Worm (Caenorhabditis elegans) whole organism, L4 larva: ENCODE measurements around the gene swan-1.
A peak's percentile ranks its signal among the peaks of the same experiment; 100 is the strongest.

Experiments
- T20F7.1 ChIP-seq: fragments of 200-800 bp; sonication (Bioruptor generic); optimal IDR thresholded peaks from 2 replicates; lab custom pipeline; 2018; ENCODE audit warnings: mild to moderate bottlenecking, missing genetic modification characterization, missing compliant biosample characterization
- ZK337.2 ChIP-seq: fragments of 200-800 bp; sonication (Bioruptor generic); IDR thresholded peaks from 2 replicates; pipeline ENCODE4 v1.3.6; 2022; ENCODE audit warnings: missing genetic modification reagents, missing genetic modification characterization, missing compliant biosample characterization
- ama-1 ChIP-seq: fragments of 150-350 bp; optimal IDR thresholded peaks from 2 replicates; lab custom pipeline; 2014; ENCODE audit warnings: inconsistent platforms, mixed read lengths
- cey-2 ChIP-seq: sonication (generic microtip); optimal IDR thresholded peaks from 3 replicates; lab custom pipeline; 2017; ENCODE audit warnings: missing genetic modification characterization, mild to moderate bottlenecking, missing compliant biosample characterization, antibody characterized with exemption, borderline replicate concordance; ENCODE audit not compliant: insufficient read depth
- ctbp-1 ChIP-seq: fragments of 200-800 bp; sonication (Bioruptor generic); IDR thresholded peaks from 2 replicates; pipeline ENCODE4 v1.3.6; 2022; ENCODE audit warnings: missing genetic modification reagents, missing genetic modification characterization, missing compliant biosample characterization
- daf-16 ChIP-seq, 3 experiments: sonication (generic microtip); optimal IDR thresholded peaks; 2 replicates each; lab custom pipeline; 2016 to 2017; ENCODE audit warnings: missing genetic modification characterization in 3 of 3, missing genetic modification reagents in 3 of 3, mild to moderate bottlenecking in 2 of 3, missing compliant biosample characterization in 2 of 3, missing biosample characterization in 1 of 3, moderate library complexity in 1 of 3
- daf-8 ChIP-seq: fragments of 200-800 bp; sonication (Bioruptor generic); IDR thresholded peaks from 2 replicates; pipeline ENCODE4 v1.3.6; 2022; ENCODE audit warnings: missing genetic modification characterization, missing compliant biosample characterization
- dmd-6 ChIP-seq: fragments of 200-800 bp; sonication (Bioruptor generic); IDR thresholded peaks from 2 replicates; pipeline ENCODE4 v1.3.6; 2022; ENCODE audit warnings: missing genetic modification reagents, missing genetic modification characterization, missing compliant biosample characterization
- dve-1 ChIP-seq: sonication (generic microtip); optimal IDR thresholded peaks from 2 replicates; lab custom pipeline; 2017; ENCODE audit warnings: antibody characterized with exemption, mild to moderate bottlenecking, missing genetic modification characterization, missing compliant biosample characterization; ENCODE audit not compliant: insufficient read depth
- hlh-11 ChIP-seq: fragments of 200-800 bp; sonication (Bioruptor generic); optimal IDR thresholded peaks from 2 replicates; lab custom pipeline; 2018; ENCODE audit warnings: mild to moderate bottlenecking, missing genetic modification characterization, missing compliant biosample characterization
- lin-1 ChIP-seq: fragments of 200-800 bp; sonication (Bioruptor generic); IDR thresholded peaks from 2 replicates; pipeline ENCODE4 v1.3.6; 2022; ENCODE audit warnings: missing genetic modification reagents, missing genetic modification characterization, missing compliant biosample characterization
- lir-3 ChIP-seq: sonication (generic microtip); optimal IDR thresholded peaks from 2 replicates; lab custom pipeline; 2016; ENCODE audit warnings: mild to moderate bottlenecking, missing genetic modification characterization, missing compliant biosample characterization
- lsy-2 ChIP-seq, 2 experiments: fragments of 150-350 bp in 1 of 2; sonication (generic microtip) in 1 of 2; optimal IDR thresholded peaks; 2 replicates each; lab custom pipeline; 2014 to 2017; ENCODE audit warnings: missing biosample characterization in 2 of 2, missing genetic modification characterization in 2 of 2
- madf-5 ChIP-seq, 2 experiments: fragments of 200-800 bp; sonication (Bioruptor generic); IDR thresholded peaks; 2 replicates each; pipeline ENCODE4 v1.3.6; 2022; ENCODE audit warnings: missing compliant biosample characterization in 2 of 2, missing genetic modification characterization in 2 of 2
- mdt-29 ChIP-seq: fragments of 200-800 bp; sonication (Bioruptor generic); IDR thresholded peaks from 2 replicates; pipeline ENCODE4 v1.3.6; 2022; ENCODE audit warnings: missing genetic modification reagents, missing genetic modification characterization, missing compliant biosample characterization
- mep-1 ChIP-seq: fragments of 150-350 bp; sonication (generic microtip); optimal IDR thresholded peaks from 3 replicates; lab custom pipeline; 2014; ENCODE audit warnings: missing biosample characterization, missing genetic modification characterization
- nhr-28 ChIP-seq: fragments of 150-350 bp; optimal IDR thresholded peaks from 2 replicates; lab custom pipeline; 2014; ENCODE audit warnings: missing biosample characterization, missing genetic modification characterization
- rbr-2 ChIP-seq: sonication (generic microtip); optimal IDR thresholded peaks from 2 replicates; lab custom pipeline; 2016; ENCODE audit warnings: missing genotype, missing genetic modification characterization, missing compliant biosample characterization
- sdz-12 ChIP-seq: fragments of 200-800 bp; sonication (Bioruptor generic); optimal IDR thresholded peaks from 2 replicates; lab custom pipeline; 2018; ENCODE audit warnings: mild to moderate bottlenecking, missing genetic modification characterization, missing compliant biosample characterization
- zfp-3 ChIP-seq: fragments of 200-800 bp; sonication (Bioruptor generic); conservative IDR thresholded peaks from 2 replicates; pipeline ENCODE4 v1.3.6; 2022; ENCODE audit warnings: missing genetic modification reagents, missing genetic modification characterization, missing compliant biosample characterization
- ztf-7 ChIP-seq: fragments of 150-350 bp; optimal IDR thresholded peaks from 2 replicates; lab custom pipeline; 2014; ENCODE audit warnings: missing biosample characterization, missing genetic modification characterization

The swan-1 gene

ce11 chrV:13757349-13757748 lies 49.7 kb downstream of the swan-1 start (continued):
- TF ChIP-seq lir-3 (tag; lab: Kevin White, UChicago), result no peak
- peak in 1 of 2 experiments; percentile 69 for TF ChIP-seq lsy-2 (tag; optimal IDR thresholded peaks at IDR 0.05; lab: Kevin White, UChicago)
- TF ChIP-seq, all 104 proteins: peak for 11

- TF ChIP-seq dve-1 (tag; lab: Kevin White, UChicago), result peak; percentile 35
- no peak for TF ChIP-seq ZK337.2
- no peak for TF ChIP-seq ama-1 (lab: Kevin White, UChicago)
- TF ChIP-seq lin-1 (GFP tag; lab: Robert Waterston, UW), result no peak
- no peak for TF ChIP-seq T20F7.1 (GFP tag; lab: Kevin White, UChicago)
- peak in 1 of 2 experiments; percentile 2 for TF ChIP-seq daf-16 (GFP tag; optimal IDR thresholded peaks at IDR 0.05; lab: Kevin White, UChicago)
- TF ChIP-seq daf-16 (tag; optimal IDR thresholded peaks at IDR 0.05; lab: Kevin White, UChicago), result peak; percentile 21
- TF ChIP-seq ztf-7 (tag; lab: Kevin White, UChicago), result no peak
- peak; percentile 34 for TF ChIP-seq hlh-11 (tag; lab: Kevin White, UChicago)
- TF ChIP-seq daf-8 (GFP tag; lab: Robert Waterston, UW), result no peak
- TF ChIP-seq mep-1 (tag; lab: Kevin White, UChicago), result peak; percentile 1
- no peak for TF ChIP-seq sdz-12 (GFP tag; lab: Kevin White, UChicago)
- no peak for TF ChIP-seq mdt-29 (GFP tag; lab: Robert Waterston, UW)
- TF ChIP-seq rbr-2 (tag; lab: Kevin White, UChicago), result no peak
- no peak for TF ChIP-seq ctbp-1 (GFP tag; lab: Robert Waterston, UW)
- no peak for TF ChIP-seq cey-2 (tag; lab: Kevin White, UChicago)
- TF ChIP-seq zfp-3, result no peak
- peak; percentile 44 for TF ChIP-seq nhr-28
- no peak for TF ChIP-seq madf-5 (GFP tag; IDR thresholded peaks at IDR 0.05; lab: Robert Waterston, UW)
- TF ChIP-seq dmd-6, result peak; percentile 45; the same call in 1 of the 2 replicates
Measured at ce11 chrV:13756359-13757091, 50.5 kb downstream of the swan-1 start, which contains the start of gene F20G2.2. Gene F20G2.2, minus strand, starts transcription at chrV:13756409.
